Worm (Caenorhabditis elegans): ENCODE measurements around the gene str-88.

DNA sequence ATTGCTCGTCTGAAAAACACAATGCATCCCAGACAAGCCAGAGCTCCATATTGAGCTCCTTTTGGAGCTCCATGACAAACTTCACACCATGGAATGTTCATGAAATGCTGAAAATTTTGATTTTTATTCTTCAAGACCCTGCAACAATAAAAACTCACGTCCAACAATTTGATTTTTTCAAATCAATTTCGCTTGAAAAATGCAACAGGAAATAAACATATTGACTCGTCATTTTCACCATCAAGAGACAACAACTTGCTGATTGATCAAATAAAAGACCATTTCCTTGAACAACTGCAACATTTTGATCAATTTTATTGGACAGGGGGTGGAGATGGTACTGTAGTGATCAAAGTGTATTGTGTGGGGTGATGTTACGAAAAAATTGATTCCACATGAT is 13.9 kb downstream of the str-88 start, which contains the start of gene nhr-269:
- TF ChIP-seq flt-1 (GFP tag; IDR thresholded peaks at IDR 0.05) (no peak), hmg-4 (GFP tag; optimal IDR thresholded peaks at IDR 0.05) (no peak), scrt-1 (GFP tag; IDR thresholded peaks at IDR 0.05) (no peak), ama-1 (optimal IDR thresholded peaks at IDR 0.05) (no peak), aly-1 (tag; optimal IDR thresholded peaks at IDR 0.05) (no peak), tra-4 (tag; optimal IDR thresholded peaks at IDR 0.05) (no peak), tbx-11 (GFP tag; IDR thresholded peaks at IDR 0.05) (no peak), ceh-36 (tag; optimal IDR thresholded peaks at IDR 0.05) (no peak), B0310.2 (tag; optimal IDR thresholded peaks at IDR 0.05) (no peak), pes-1 (GFP tag; IDR thresholded peaks at IDR 0.05) (no peak), tbx-37 (GFP tag; conservative IDR thresholded peaks at IDR 0.05) (no peak), ceh-13 (GFP tag; optimal IDR thresholded peaks at IDR 0.05) (no peak), hnd-1 (tag; optimal IDR thresholded peaks at IDR 0.05) (no peak)

Measured in whole organism, early embryonic.